Worm (Caenorhabditis elegans): ENCODE results near the gene T11F8.4.
A peak's percentile ranks its signal among the peaks of the same experiment; 100 is the strongest.

The T11F8.4 gene

DNA sequence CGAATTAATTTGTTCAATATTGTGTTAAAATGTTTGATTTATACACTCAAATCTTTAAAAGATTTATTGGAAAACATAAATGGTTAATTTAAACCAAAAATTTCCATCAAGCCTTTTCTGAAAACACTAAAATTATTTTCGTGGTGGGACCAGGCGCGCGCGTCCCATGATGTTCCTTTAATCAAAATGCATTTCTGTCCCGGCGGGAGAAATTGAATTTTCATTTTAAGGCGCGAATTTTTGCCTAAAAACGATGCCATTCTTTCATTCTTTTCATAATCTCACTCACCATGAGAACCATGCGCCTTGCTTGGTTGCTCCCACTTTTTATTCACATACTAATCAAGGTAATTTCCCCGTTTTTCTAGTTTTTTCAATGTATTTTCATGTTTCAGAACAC is 6.6 kb downstream of the T11F8.4 start, which contains the start of gene rme-2 (continued):
- TF ChIP-seq snpc-4 (GFP tag; optimal IDR thresholded peaks at IDR 0.05) (peak; percentile 87), snpc-4 (tag; optimal IDR thresholded peaks at IDR 0.05) (peak; percentile 54 to 94 (median 92)), efl-1 (GFP tag; optimal IDR thresholded peaks at IDR 0.05) (peak; percentile 99), pbrm-1 (GFP tag; IDR thresholded peaks at IDR 0.05) (0 out of 2 replicates have a peak, but pooled peaks have one; percentile 12), Y53F4B.3 (GFP tag; IDR thresholded peaks at IDR 0.05) (no peak), ztf-22 (GFP tag; optimal IDR thresholded peaks at IDR 0.05) (no peak), hrde-1 (tag; optimal IDR thresholded peaks at IDR 0.05; ENCODE audit: borderline replicate concordance) (peak; percentile 63), attf-6 (GFP tag; IDR thresholded peaks at IDR 0.05) (peak; percentile 83), B0019.2 (GFP tag; conservative IDR thresholded peaks at IDR 0.05) (peak; percentile 77), sptf-2 (GFP tag; optimal IDR thresholded peaks at IDR 0.05) (no peak), xnd-1 (tag; optimal IDR thresholded peaks at IDR 0.05) (peak; percentile 98), ekl-4 (GFP tag; IDR thresholded peaks at IDR 0.05) (peak; percentile 71; the same call in 1 of the 2 replicates), Y95B8A.8 (GFP tag; IDR thresholded peaks at IDR 0.05) (peak; percentile 69; the same call in 1 of the 2 replicates), ceh-79 (tag; optimal IDR thresholded peaks at IDR 0.05) (no peak), dpff-1 (tag; optimal IDR thresholded peaks at IDR 0.05) (no peak), ccch-3 (GFP tag; optimal IDR thresholded peaks at IDR 0.05) (no peak), ceh-91 (GFP tag; IDR thresholded peaks at IDR 0.05) (peak; percentile 95), dpl-1 (GFP tag; optimal IDR thresholded peaks at IDR 0.05) (peak; percentile 96), unc-62 (GFP tag; optimal IDR thresholded peaks at IDR 0.05) (no peak), aptf-3 (GFP tag; IDR thresholded peaks at IDR 0.05) (no peak), F37B4.10 (GFP tag; IDR thresholded peaks at IDR 0.05) (no peak), let-607 (tag; optimal IDR thresholded peaks at IDR 0.05) (no peak), nfyb-1 (GFP tag; IDR thresholded peaks at IDR 0.05) (peak; percentile 50; the same call in 1 of the 2 replicates), attf-5 (GFP tag; optimal IDR thresholded peaks at IDR 0.05) (no peak), ceh-58 (GFP tag; IDR thresholded peaks at IDR 0.05) (no peak), dox-1 (GFP tag; IDR thresholded peaks at IDR 0.05) (peak; percentile 86), egrh-3 (GFP tag; IDR thresholded peaks at IDR 0.05) (no peak), F57C9.4 (tag; optimal IDR thresholded peaks at IDR 0.05) (no peak), cebp-1 (GFP tag; IDR thresholded peaks at IDR 0.05) (no peak), cebp-1 (tag; optimal IDR thresholded peaks at IDR 0.05) (no peak), T26A5.8 (tag; optimal IDR thresholded peaks at IDR 0.05) (no peak), snpc-3.4 (tag; optimal IDR thresholded peaks at IDR 0.05) (peak; percentile 91), ztf-26 (tag; optimal IDR thresholded peaks at IDR 0.05) (no peak), lsl-1 (GFP tag; optimal IDR thresholded peaks at IDR 0.05) (peak; percentile 97), rcor-1 (GFP tag; IDR thresholded peaks at IDR 0.05) (peak; percentile 80), attf-3 (GFP tag; conservative IDR thresholded peaks at IDR 0.05) (peak; percentile 49; the same call in 1 of the 2 replicates), nhr-80 (tag; optimal IDR thresholded peaks at IDR 0.05) (no peak), aptf-2 (GFP tag; conservative IDR thresholded peaks at IDR 0.05) (no peak), ceh-27 (GFP tag; optimal IDR thresholded peaks at IDR 0.05) (no peak), athp-1 (tag; optimal IDR thresholded peaks at IDR 0.05) (no peak), madf-3 (GFP tag; IDR thresholded peaks at IDR 0.05) (peak; percentile 75; the same call in 1 of the 2 replicates), him-1 (tag; optimal IDR thresholded peaks at IDR 0.05) (peak; percentile 73), hlh-12 (tag; optimal IDR thresholded peaks at IDR 0.05) (no peak)

All from whole organism, young adult.